Worm (Caenorhabditis elegans) whole organism, L1 larva: ENCODE results near the gene C18D4.4.

Experiments used
- ama-1 ChIP-seq: fragments of 150-350 bp; optimal IDR thresholded peaks from 2 replicates; lab custom pipeline; 2014
- fkh-10 ChIP-seq: sonication (generic microtip); optimal IDR thresholded peaks from 2 replicates; lab custom pipeline; 2017; ENCODE audit warnings: missing biosample characterization, missing genetic modification reagents, missing genetic modification characterization
- lin-14 ChIP-seq: fragments of 200-800 bp; sonication (Bioruptor generic); optimal IDR thresholded peaks from 2 replicates; lab custom pipeline; 2018; ENCODE audit warnings: mild to moderate bottlenecking, missing genetic modification characterization, moderate library complexity, missing compliant biosample characterization
- lin-39 ChIP-seq: fragments of 150-350 bp; optimal IDR thresholded peaks from 2 replicates; lab custom pipeline; 2014; ENCODE audit warnings: missing biosample characterization, missing genetic modification reagents, missing genetic modification characterization
- lsy-2 ChIP-seq, 2 experiments: fragments of 150-350 bp; optimal IDR thresholded peaks; 2 replicates each; lab custom pipeline; 2014; ENCODE audit warnings: missing biosample characterization in 2 of 2, missing genetic modification characterization in 2 of 2
- nhr-11 ChIP-seq: fragments of 150-350 bp; optimal IDR thresholded peaks from 2 replicates; lab custom pipeline; 2014; ENCODE audit warnings: missing biosample characterization, missing genetic modification characterization
- nhr-76 ChIP-seq: sonication (generic microtip); optimal IDR thresholded peaks from 2 replicates; lab custom pipeline; 2017; ENCODE audit warnings: missing biosample characterization, missing genetic modification characterization
- ztf-11 ChIP-seq, 2 experiments: sonication (generic microtip); optimal IDR thresholded peaks; 2 replicates each; lab custom pipeline; 2016 to 2017; ENCODE audit warnings: missing genetic modification characterization in 2 of 2, missing biosample characterization in 1 of 2, missing compliant biosample characterization in 1 of 2

ce11 chrV:17539289-17539688, 8.0 kb upstream of the C18D4.4 start:
- no peak for TF ChIP-seq ama-1 (lab: Kevin White, UChicago)
- TF ChIP-seq nhr-76 (tag; lab: Kevin White, UChicago) = no peak
- TF ChIP-seq lin-14 (GFP tag; lab: Kevin White, UChicago) = no peak
- TF ChIP-seq ztf-11 (tag; optimal IDR thresholded peaks at IDR 0.05; lab: Kevin White, UChicago) = no peak
- no peak for TF ChIP-seq lin-39 (tag; lab: Kevin White, UChicago)
- TF ChIP-seq nhr-11 = no peak
- no peak for TF ChIP-seq lsy-2 (tag; optimal IDR thresholded peaks at IDR 0.05; lab: Kevin White, UChicago)
- TF ChIP-seq fkh-10 (GFP tag; lab: Kevin White, UChicago) = no peak
